Worm (Caenorhabditis elegans) whole organism, young adult: ENCODE measurements around the gene rpap-3.
A peak's percentile ranks its signal among the peaks of the same experiment; 100 is the strongest.

Source experiments
- B0336.3 ChIP-seq: fragments of 200-800 bp; sonication (Bioruptor generic); IDR thresholded peaks from 2 replicates; pipeline ENCODE4 v1.3.6; 2022; ENCODE audit warnings: missing genetic modification characterization, missing compliant biosample characterization
- C06A6.2 ChIP-seq: fragments of 200-800 bp; sonication (Bioruptor generic); conservative IDR thresholded peaks from 2 replicates; pipeline ENCODE4 v1.3.6; 2022; ENCODE audit warnings: missing genetic modification characterization, missing compliant biosample characterization
- D2030.7 ChIP-seq: fragments of 200-800 bp; sonication (Bioruptor generic); IDR thresholded peaks from 2 replicates; pipeline ENCODE4 v1.3.6; 2022; ENCODE audit warnings: missing genetic modification reagents, missing genetic modification characterization, missing compliant biosample characterization
- F10E7.11 ChIP-seq: sonication (generic microtip); optimal IDR thresholded peaks from 2 replicates; lab custom pipeline; 2017; ENCODE audit warnings: mild to moderate bottlenecking, missing genetic modification characterization, moderate library complexity, missing compliant biosample characterization
- F22D6.2 ChIP-seq: sonication (generic microtip); optimal IDR thresholded peaks from 2 replicates; lab custom pipeline; 2016; ENCODE audit warnings: mild to moderate bottlenecking, missing genetic modification characterization, missing compliant biosample characterization
- F33H1.4 ChIP-seq: fragments of 200-800 bp; sonication (Bioruptor generic); IDR thresholded peaks from 2 replicates; pipeline ENCODE4 v1.3.6; 2022; ENCODE audit warnings: missing genetic modification reagents, missing genetic modification characterization, missing compliant biosample characterization
- F55B11.4 ChIP-seq: sonication (generic microtip); optimal IDR thresholded peaks from 2 replicates; lab custom pipeline; 2016; ENCODE audit warnings: missing compliant biosample characterization, missing genetic modification characterization, borderline replicate concordance; ENCODE audit not compliant: insufficient read depth
- F57A8.1 ChIP-seq: fragments of 200-800 bp; sonication (Bioruptor generic); optimal IDR thresholded peaks from 2 replicates; lab custom pipeline; 2018; ENCODE audit warnings: mild to moderate bottlenecking, missing genetic modification characterization, moderate library complexity, missing compliant biosample characterization
- K12H6.12 ChIP-seq: fragments of 200-800 bp; sonication (Bioruptor generic); optimal IDR thresholded peaks from 2 replicates; lab custom pipeline; 2018; ENCODE audit warnings: mild to moderate bottlenecking, missing genetic modification characterization, missing compliant biosample characterization
- T26A5.8 ChIP-seq: sonication (generic microtip); optimal IDR thresholded peaks from 2 replicates; lab custom pipeline; 2016; ENCODE audit warnings: missing genetic modification characterization, missing compliant biosample characterization
- Y67H2A.10 ChIP-seq: fragments of 200-800 bp; sonication (Bioruptor generic); conservative IDR thresholded peaks from 2 replicates; pipeline ENCODE4 v1.3.6; 2022; ENCODE audit warnings: missing genetic modification reagents, missing genetic modification characterization, missing compliant biosample characterization
- Y79H2A.3 ChIP-seq: fragments of 200-800 bp; sonication (Bioruptor generic); conservative IDR thresholded peaks from 2 replicates; pipeline ENCODE4 v1.3.6; 2022; ENCODE audit warnings: missing genetic modification reagents, missing genetic modification characterization, missing compliant biosample characterization
- ZK185.1 ChIP-seq: sonication (generic microtip); optimal IDR thresholded peaks from 2 replicates; lab custom pipeline; 2016; ENCODE audit warnings: mild to moderate bottlenecking, missing genetic modification characterization, missing compliant biosample characterization; ENCODE audit not compliant: poor library complexity, severe bottlenecking
- akir-1 ChIP-seq: fragments of 200-800 bp; sonication (Bioruptor generic); optimal IDR thresholded peaks from 2 replicates; lab custom pipeline; 2018; ENCODE audit warnings: mild to moderate bottlenecking, missing genetic modification characterization, moderate library complexity, missing compliant biosample characterization
- attf-5 ChIP-seq: fragments of 200-800 bp; sonication (Bioruptor generic); optimal IDR thresholded peaks from 2 replicates; lab custom pipeline; 2018; ENCODE audit warnings: mild to moderate bottlenecking, missing genetic modification characterization, missing compliant biosample characterization
- bed-1 ChIP-seq: fragments of 200-800 bp; sonication (Bioruptor generic); IDR thresholded peaks from 2 replicates; pipeline ENCODE4 v1.3.6; 2022; ENCODE audit warnings: missing genetic modification reagents, missing genetic modification characterization, missing compliant biosample characterization
- bed-2 ChIP-seq: fragments of 200-800 bp; sonication (Bioruptor generic); IDR thresholded peaks from 2 replicates; pipeline ENCODE4 v1.3.6; 2022; ENCODE audit warnings: missing genetic modification reagents, missing genetic modification characterization, missing compliant biosample characterization
- cebp-1 ChIP-seq, 2 experiments: fragments of 200-800 bp in 1 of 2; sonication (Bioruptor generic) in 1 of 2; sonication (generic microtip) in 1 of 2; IDR thresholded peaks in 1 of 2; optimal IDR thresholded peaks in 1 of 2; 2 replicates each; pipeline versions ENCODE4 v1.3.6 to Lab custom; 2017 to 2022; ENCODE audit warnings: missing compliant biosample characterization in 2 of 2, missing genetic modification characterization in 2 of 2, mild to moderate bottlenecking in 1 of 2, missing genetic modification reagents in 1 of 2, moderate library complexity in 1 of 2
- cebp-2 ChIP-seq: fragments of 200-800 bp; sonication (Bioruptor generic); IDR thresholded peaks from 2 replicates; pipeline ENCODE4 v1.3.6; 2022; ENCODE audit warnings: missing genetic modification characterization, missing compliant biosample characterization
- ceh-40 ChIP-seq: fragments of 200-800 bp; sonication (Bioruptor generic); IDR thresholded peaks from 2 replicates; pipeline ENCODE4 v1.3.6; 2022; ENCODE audit warnings: missing genetic modification characterization, missing compliant biosample characterization
- ceh-58 ChIP-seq: fragments of 200-800 bp; sonication (Bioruptor generic); IDR thresholded peaks from 2 replicates; pipeline ENCODE4 v1.3.6; 2022; ENCODE audit warnings: missing genetic modification characterization, missing compliant biosample characterization
- ceh-79 ChIP-seq: sonication (generic microtip); optimal IDR thresholded peaks from 2 replicates; lab custom pipeline; 2017; ENCODE audit warnings: mild to moderate bottlenecking, missing genetic modification characterization, missing compliant biosample characterization
- chd-7 ChIP-seq: sonication (generic microtip); optimal IDR thresholded peaks from 2 replicates; lab custom pipeline; 2016; ENCODE audit warnings: mild to moderate bottlenecking, missing genetic modification characterization, moderate library complexity, missing compliant biosample characterization
- die-1 ChIP-seq: sonication (generic microtip); optimal IDR thresholded peaks from 2 replicates; lab custom pipeline; 2016; ENCODE audit warnings: missing genotype, mild to moderate bottlenecking, missing genetic modification characterization, missing compliant biosample characterization
- efl-1 ChIP-seq: fragments of 150-350 bp; optimal IDR thresholded peaks from 2 replicates; lab custom pipeline; 2014; ENCODE audit warnings: missing biosample characterization, missing genetic modification reagents, missing genetic modification characterization
- egl-18 ChIP-seq: fragments of 200-800 bp; sonication (Bioruptor generic); IDR thresholded peaks from 2 replicates; pipeline ENCODE4 v1.3.6; 2022; ENCODE audit warnings: missing genetic modification reagents, missing genetic modification characterization, missing compliant biosample characterization
- hmg-1.2 ChIP-seq: fragments of 200-800 bp; sonication (Bioruptor generic); IDR thresholded peaks from 2 replicates; pipeline ENCODE4 v1.3.6; 2022; ENCODE audit warnings: missing genetic modification reagents, missing genetic modification characterization, missing compliant biosample characterization
- hmg-20 ChIP-seq: fragments of 200-800 bp; sonication (Bioruptor generic); IDR thresholded peaks from 2 replicates; pipeline ENCODE4 v1.3.6; 2022; ENCODE audit warnings: missing genetic modification reagents, missing genetic modification characterization, missing compliant biosample characterization
- lsl-1 ChIP-seq: fragments of 200-800 bp; sonication (Bioruptor generic); optimal IDR thresholded peaks from 2 replicates; lab custom pipeline; 2018; ENCODE audit warnings: mild to moderate bottlenecking, missing genetic modification characterization, moderate library complexity, missing compliant biosample characterization
- madf-8 ChIP-seq: fragments of 200-800 bp; sonication (Bioruptor generic); conservative IDR thresholded peaks from 2 replicates; pipeline ENCODE4 v1.3.6; 2022; ENCODE audit warnings: missing genetic modification reagents, missing genetic modification characterization, missing compliant biosample characterization
- mes-4 ChIP-seq: sonication (generic microtip); optimal IDR thresholded peaks from 2 replicates; lab custom pipeline; 2016; ENCODE audit warnings: missing genotype, missing genetic modification characterization, missing compliant biosample characterization
- nhr-120 ChIP-seq: fragments of 200-800 bp; sonication (Bioruptor generic); IDR thresholded peaks from 2 replicates; pipeline ENCODE4 v1.3.6; 2022; ENCODE audit warnings: missing genetic modification characterization, missing compliant biosample characterization
- pbrm-1 ChIP-seq: fragments of 200-800 bp; sonication (Bioruptor generic); IDR thresholded peaks from 2 replicates; pipeline ENCODE4 v1.3.6; 2022; ENCODE audit warnings: missing genetic modification reagents, missing genetic modification characterization, missing compliant biosample characterization
- pha-4 ChIP-seq: fragments of 150-350 bp; sonication (generic microtip); optimal IDR thresholded peaks from 2 replicates; lab custom pipeline; 2014; ENCODE audit warnings: missing biosample characterization, missing genetic modification reagents, missing genetic modification characterization
- repo-1 ChIP-seq: sonication (generic microtip); optimal IDR thresholded peaks from 2 replicates; lab custom pipeline; 2017; ENCODE audit warnings: mild to moderate bottlenecking, missing genetic modification characterization, missing compliant biosample characterization
- sdz-38 ChIP-seq: sonication (generic microtip); optimal IDR thresholded peaks from 2 replicates; lab custom pipeline; 2016; ENCODE audit warnings: missing genotype, missing genetic modification characterization, missing compliant biosample characterization
- snpc-1.1 ChIP-seq: sonication (generic microtip); optimal IDR thresholded peaks from 2 replicates; lab custom pipeline; 2017; ENCODE audit warnings: missing genetic modification characterization, mild to moderate bottlenecking, missing compliant biosample characterization, antibody characterized with exemption, moderate library complexity, missing genotype, missing genetic modification reagents; ENCODE audit not compliant: insufficient read depth
- snpc-1.3 ChIP-seq: sonication (generic microtip); optimal IDR thresholded peaks from 2 replicates; lab custom pipeline; 2017; ENCODE audit warnings: missing genetic modification characterization, mild to moderate bottlenecking, missing compliant biosample characterization, antibody characterized with exemption, moderate library complexity, missing genotype, missing genetic modification reagents; ENCODE audit not compliant: insufficient read depth
- snpc-4 ChIP-seq, 5 experiments: fragments of 150-350 bp in 1 of 5; sonication (generic microtip) in 4 of 5; optimal IDR thresholded peaks; 2 replicates each; lab custom pipeline; 2014 to 2018; ENCODE audit warnings: missing genetic modification characterization in 5 of 5, missing biosample characterization in 3 of 5, antibody characterized with exemption in 2 of 5, mild to moderate bottlenecking in 2 of 5, missing compliant biosample characterization in 2 of 5, missing genotype in 2 of 5, moderate library complexity in 2 of 5, missing genetic modification reagents in 1 of 5
- somi-1 ChIP-seq: fragments of 200-800 bp; sonication (Bioruptor generic); optimal IDR thresholded peaks from 2 replicates; lab custom pipeline; 2018; ENCODE audit warnings: mild to moderate bottlenecking, missing genetic modification characterization, missing compliant biosample characterization
- tlf-1 ChIP-seq: fragments of 200-800 bp; sonication (Bioruptor generic); optimal IDR thresholded peaks from 2 replicates; lab custom pipeline; 2018; ENCODE audit warnings: mild to moderate bottlenecking, missing genetic modification characterization, missing compliant biosample characterization
- ztf-22 ChIP-seq: fragments of 200-800 bp; sonication (Bioruptor generic); optimal IDR thresholded peaks from 2 replicates; lab custom pipeline; 2018; ENCODE audit warnings: mild to moderate bottlenecking, missing genetic modification characterization, moderate library complexity, missing compliant biosample characterization
- ztf-25 ChIP-seq: fragments of 200-800 bp; sonication (Bioruptor generic); IDR thresholded peaks from 2 replicates; pipeline ENCODE4 v1.3.6; 2022; ENCODE audit warnings: missing genetic modification reagents, missing genetic modification characterization, missing compliant biosample characterization
- ztf-26 ChIP-seq: sonication (generic microtip); optimal IDR thresholded peaks from 2 replicates; lab custom pipeline; 2017; ENCODE audit warnings: missing genetic modification characterization, missing compliant biosample characterization
- ztf-3 ChIP-seq: fragments of 200-800 bp; sonication (Bioruptor generic); optimal IDR thresholded peaks from 2 replicates; lab custom pipeline; 2018; ENCODE audit warnings: mild to moderate bottlenecking, missing genetic modification characterization, missing compliant biosample characterization

The rpap-3 gene

ce11 chrIV:7790801-7791588 is 12.2 kb upstream of the rpap-3 start, which contains the start of gene rsp-6 (continued):
- TF ChIP-seq F33H1.4 (GFP tag; lab: Robert Waterston, UW) (peak; percentile 94), ceh-40 (GFP tag; lab: Robert Waterston, UW) (no peak), ceh-79 (tag; lab: Kevin White, UChicago) (no peak), pbrm-1 (GFP tag; lab: Robert Waterston, UW) (0 out of 2 replicates have a peak, but pooled peaks have one; percentile 67), egl-18 (GFP tag; lab: Robert Waterston, UW) (no peak), attf-5 (GFP tag; lab: Kevin White, UChicago) (peak; percentile 59), snpc-1.3 (peak; percentile 80), F22D6.2 (no peak), ceh-58 (GFP tag; lab: Robert Waterston, UW) (no peak), cebp-1 (GFP tag; IDR thresholded peaks at IDR 0.05; lab: Robert Waterston, UW) (peak; percentile 76), cebp-1 (tag; optimal IDR thresholded peaks at IDR 0.05; lab: Kevin White, UChicago) (peak; percentile 84), bed-2 (GFP tag; lab: Robert Waterston, UW) (no peak), snpc-1.1 (peak; percentile 43), Y67H2A.10 (peak; percentile 18; the same call in 1 of the 2 replicates), F10E7.11 (tag; lab: Kevin White, UChicago) (no peak), repo-1 (tag; lab: Kevin White, UChicago) (no peak), nhr-120 (GFP tag; lab: Robert Waterston, UW) (0 out of 2 replicates have a peak, but pooled peaks have one; percentile 43), hmg-20 (GFP tag; lab: Robert Waterston, UW) (no peak), T26A5.8 (tag; lab: Kevin White, UChicago) (no peak), efl-1 (GFP tag; lab: Kevin White, UChicago) (peak; percentile 93), akir-1 (GFP tag; lab: Kevin White, UChicago) (no peak), somi-1 (GFP tag; lab: Kevin White, UChicago) (no peak), madf-8 (GFP tag; lab: Robert Waterston, UW) (peak; percentile 81), chd-7 (tag; lab: Kevin White, UChicago) (no peak), ZK185.1 (tag; lab: Kevin White, UChicago) (peak; percentile 82), D2030.7 (GFP tag; lab: Robert Waterston, UW) (peak; percentile 83), K12H6.12 (tag; lab: Kevin White, UChicago) (peak; percentile 73), B0336.3 (GFP tag; lab: Robert Waterston, UW) (peak; percentile 66), die-1 (tag; lab: Kevin White, UChicago) (peak; percentile 53), ztf-22 (GFP tag; lab: Kevin White, UChicago) (no peak), ztf-25 (GFP tag; lab: Robert Waterston, UW) (no peak), hmg-1.2 (peak; percentile 58; the same call in 1 of the 2 replicates), pha-4 (tag; lab: Kevin White, UChicago) (peak; percentile 13), snpc-4 (GFP tag; optimal IDR thresholded peaks at IDR 0.05; lab: Kevin White, UChicago) (peak; percentile 15), snpc-4 (tag; optimal IDR thresholded peaks at IDR 0.05; lab: Kevin White, UChicago) (peak; percentile 36 to 74 (median 62)), F55B11.4 (tag; lab: Kevin White, UChicago) (no peak), ztf-3 (GFP tag; lab: Kevin White, UChicago) (no peak), sdz-38 (tag; lab: Kevin White, UChicago) (no peak), ztf-26 (tag; lab: Kevin White, UChicago) (no peak), tlf-1 (peak; percentile 88), C06A6.2 (no peak), bed-1 (GFP tag; lab: Robert Waterston, UW) (no peak), lsl-1 (GFP tag; lab: Kevin White, UChicago) (peak; percentile 96), F57A8.1 (GFP tag; lab: Kevin White, UChicago) (no peak), Y79H2A.3 (GFP tag; lab: Robert Waterston, UW) (no peak), cebp-2 (GFP tag; lab: Robert Waterston, UW) (no peak), mes-4 (tag; lab: Kevin White, UChicago) (no peak)
